Worm (Caenorhabditis elegans) whole organism, L3 larva: ENCODE results near the gene C29F5.1.

Experiments
- ZK546.5 ChIP-seq: sonication (generic microtip); optimal IDR thresholded peaks from 2 replicates; lab custom pipeline; 2017; ENCODE audit warnings: missing biosample characterization, missing genetic modification characterization
- aly-2 ChIP-seq: fragments of 150-350 bp; optimal IDR thresholded peaks from 2 replicates; lab custom pipeline; 2014; ENCODE audit warnings: missing biosample characterization, missing genetic modification characterization
- ama-1 ChIP-seq: fragments of 150-350 bp; optimal IDR thresholded peaks from 2 replicates; lab custom pipeline; 2018
- ceh-28 ChIP-seq: fragments of 150-350 bp; optimal IDR thresholded peaks from 2 replicates; lab custom pipeline; 2014; ENCODE audit warnings: missing biosample characterization, missing genetic modification reagents, missing genetic modification characterization
- ceh-9 ChIP-seq: sonication (generic microtip); optimal IDR thresholded peaks from 2 replicates; lab custom pipeline; 2018; ENCODE audit warnings: missing biosample characterization, missing genetic modification characterization
- egl-27 ChIP-seq: sonication (generic microtip); optimal IDR thresholded peaks from 4 replicates; lab custom pipeline; 2017; ENCODE audit warnings: missing biosample characterization, missing genetic modification reagents, missing genetic modification characterization
- egl-5 ChIP-seq: fragments of 150-350 bp; optimal IDR thresholded peaks from 2 replicates; lab custom pipeline; 2017; ENCODE audit warnings: missing biosample characterization, missing genetic modification reagents, missing genetic modification characterization, inconsistent platforms
- elt-1 ChIP-seq: fragments of 150-350 bp; optimal IDR thresholded peaks from 2 replicates; lab custom pipeline; 2014; ENCODE audit warnings: missing biosample characterization, missing genetic modification characterization
- elt-2 ChIP-seq: sonication (generic microtip); optimal IDR thresholded peaks from 2 replicates; lab custom pipeline; 2016; ENCODE audit warnings: missing genetic modification reagents, mild to moderate bottlenecking, missing genetic modification characterization, missing compliant biosample characterization
- elt-3 ChIP-seq, 3 experiments: fragments of 150-350 bp in 1 of 3; sonication (generic microtip) in 2 of 3; optimal IDR thresholded peaks; 2 replicates in 2 of 3; 4 replicates in 1 of 3; lab custom pipeline; 2014 to 2017; ENCODE audit warnings: missing biosample characterization in 3 of 3, missing genetic modification characterization in 3 of 3
- fkh-10 ChIP-seq: sonication (generic microtip); optimal IDR thresholded peaks from 2 replicates; lab custom pipeline; 2017; ENCODE audit warnings: missing biosample characterization, missing genetic modification reagents, missing genetic modification characterization
- fkh-2 ChIP-seq: fragments of 150-350 bp; optimal IDR thresholded peaks from 2 replicates; lab custom pipeline; 2014; ENCODE audit warnings: missing biosample characterization, missing genetic modification reagents, missing genetic modification characterization
- fos-1 ChIP-seq: fragments of 150-350 bp; optimal IDR thresholded peaks from 2 replicates; lab custom pipeline; 2014; ENCODE audit warnings: missing biosample characterization, missing genetic modification characterization
- hmg-11 ChIP-seq: sonication (generic microtip); optimal IDR thresholded peaks from 2 replicates; lab custom pipeline; 2016; ENCODE audit warnings: missing genetic modification characterization, missing compliant biosample characterization
- jun-1 ChIP-seq: fragments of 150-350 bp; optimal IDR thresholded peaks from 2 replicates; lab custom pipeline; 2014; ENCODE audit warnings: missing biosample characterization, missing genetic modification reagents, missing genetic modification characterization
- lin-15B ChIP-seq: fragments of 150-350 bp; optimal IDR thresholded peaks from 2 replicates; lab custom pipeline; 2014; ENCODE audit warnings: missing biosample characterization, missing genetic modification characterization
- lin-39 ChIP-seq: fragments of 150-350 bp; optimal IDR thresholded peaks from 2 replicates; lab custom pipeline; 2018; ENCODE audit warnings: missing biosample characterization, missing genetic modification reagents, missing genetic modification characterization
- lsy-12 ChIP-seq: sonication (generic microtip); optimal IDR thresholded peaks from 2 replicates; lab custom pipeline; 2016; ENCODE audit warnings: mild to moderate bottlenecking, missing genetic modification characterization, missing compliant biosample characterization
- mdl-1 ChIP-seq: fragments of 150-350 bp; optimal IDR thresholded peaks from 2 replicates; lab custom pipeline; 2014; ENCODE audit warnings: missing biosample characterization, missing genetic modification characterization
- nfya-1 ChIP-seq: sonication (generic microtip); optimal IDR thresholded peaks from 2 replicates; lab custom pipeline; 2017; ENCODE audit warnings: missing genetic modification characterization, mild to moderate bottlenecking, missing compliant biosample characterization, antibody characterized with exemption, moderate library complexity; ENCODE audit not compliant: insufficient read depth
- nhr-11 ChIP-seq: fragments of 150-350 bp; optimal IDR thresholded peaks from 2 replicates; lab custom pipeline; 2014; ENCODE audit warnings: missing biosample characterization, missing genetic modification characterization
- nhr-12 ChIP-seq: fragments of 150-350 bp; optimal IDR thresholded peaks from 2 replicates; lab custom pipeline; 2014; ENCODE audit warnings: missing biosample characterization, missing genetic modification characterization
- nhr-23 ChIP-seq: fragments of 150-350 bp; optimal IDR thresholded peaks from 2 replicates; lab custom pipeline; 2014; ENCODE audit warnings: missing biosample characterization, missing genetic modification reagents, missing genetic modification characterization
- nhr-25 ChIP-seq: sonication (generic microtip); optimal IDR thresholded peaks from 2 replicates; lab custom pipeline; 2017; ENCODE audit warnings: missing biosample characterization, missing genetic modification characterization
- nhr-43 ChIP-seq: sonication (generic microtip); optimal IDR thresholded peaks from 2 replicates; lab custom pipeline; 2016; ENCODE audit warnings: mild to moderate bottlenecking, missing genetic modification characterization, missing compliant biosample characterization; ENCODE audit not compliant: poor library complexity, severe bottlenecking
- nhr-67 ChIP-seq: fragments of 150-350 bp; optimal IDR thresholded peaks from 2 replicates; lab custom pipeline; 2014; ENCODE audit warnings: missing biosample characterization, missing genetic modification characterization
- nhr-76 ChIP-seq: fragments of 150-350 bp; sonication (generic microtip); optimal IDR thresholded peaks from 5 replicates; lab custom pipeline; 2014; ENCODE audit warnings: missing biosample characterization, missing genetic modification characterization
- nhr-77 ChIP-seq: fragments of 150-350 bp; optimal IDR thresholded peaks from 2 replicates; lab custom pipeline; 2014; ENCODE audit warnings: missing biosample characterization, missing genetic modification characterization
- pha-4 ChIP-seq: fragments of 150-350 bp; optimal IDR thresholded peaks from 2 replicates; lab custom pipeline; 2014; ENCODE audit warnings: missing biosample characterization, missing genetic modification reagents, missing genetic modification characterization
- pqm-1 ChIP-seq: fragments of 150-350 bp; optimal IDR thresholded peaks from 2 replicates; lab custom pipeline; 2017; ENCODE audit warnings: missing biosample characterization, missing genetic modification characterization, inconsistent platforms
- skn-1 ChIP-seq: fragments of 150-350 bp; optimal IDR thresholded peaks from 2 replicates; lab custom pipeline; 2014; ENCODE audit warnings: missing biosample characterization, missing genetic modification characterization
- tbx-2 ChIP-seq: sonication (generic microtip); optimal IDR thresholded peaks from 2 replicates; lab custom pipeline; 2016; ENCODE audit warnings: mild to moderate bottlenecking, missing genetic modification characterization, missing compliant biosample characterization
- unc-39 ChIP-seq: sonication (generic microtip); optimal IDR thresholded peaks from 4 replicates; lab custom pipeline; 2017; ENCODE audit warnings: missing biosample characterization, missing genetic modification characterization
- unc-62 ChIP-seq: fragments of 150-350 bp; sonication (generic microtip); optimal IDR thresholded peaks from 4 replicates; lab custom pipeline; 2014; ENCODE audit warnings: missing biosample characterization, missing genetic modification reagents, missing genetic modification characterization
- zag-1 ChIP-seq: fragments of 150-350 bp; optimal IDR thresholded peaks from 2 replicates; lab custom pipeline; 2014; ENCODE audit warnings: missing biosample characterization, missing genetic modification characterization
- ztf-11 ChIP-seq: fragments of 150-350 bp; optimal IDR thresholded peaks from 2 replicates; lab custom pipeline; 2014; ENCODE audit warnings: missing biosample characterization, missing genetic modification characterization
- ztf-4 ChIP-seq: fragments of 150-350 bp; optimal IDR thresholded peaks from 2 replicates; lab custom pipeline; 2014; ENCODE audit warnings: missing biosample characterization, missing genetic modification characterization

Gene C29F5.1

DNA sequence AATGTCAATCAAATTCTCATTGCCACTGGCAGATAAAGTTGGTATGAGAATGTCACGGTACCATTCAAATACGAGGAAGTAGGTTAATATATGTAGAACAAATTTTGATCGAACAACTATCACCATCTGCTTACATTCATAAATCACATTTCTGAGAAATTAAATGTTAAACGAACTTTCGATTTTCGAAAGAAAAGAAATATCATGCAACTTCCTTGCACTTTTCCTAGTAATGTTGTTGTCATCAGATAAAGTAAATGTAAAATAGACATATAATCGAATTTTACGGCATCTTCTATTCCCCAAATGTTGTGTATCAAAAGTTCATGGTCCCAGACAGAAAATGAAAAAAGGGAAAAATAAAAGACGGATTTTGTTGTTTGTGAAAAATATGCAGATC, 8.1 kb downstream of the C29F5.1 start:
- TF ChIP-seq fkh-10 (GFP tag; lab: Kevin White, UChicago) (peak; percentile 27), ceh-9 (tag; lab: Kevin White, UChicago) (no peak)

DNA sequence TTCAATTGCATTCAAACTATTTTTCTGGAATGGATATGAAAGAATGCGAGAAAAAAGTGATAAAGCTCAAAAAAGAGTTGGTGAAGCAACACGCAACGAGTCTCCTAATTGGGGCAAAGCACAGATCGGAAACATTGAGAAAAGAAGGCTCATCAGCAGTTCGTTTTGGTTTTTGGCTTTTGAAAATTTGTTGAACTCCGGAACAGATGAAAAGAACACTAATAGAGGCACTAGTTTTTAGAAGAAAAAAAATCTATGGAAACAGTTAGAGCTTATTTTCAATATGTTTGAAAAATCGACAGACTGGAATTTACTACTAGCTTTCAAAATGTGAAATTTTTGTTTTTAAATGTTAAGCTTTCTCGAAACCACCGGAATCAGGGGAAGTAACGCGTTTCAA, 8.6 kb downstream of the C29F5.1 start:
- no peak for TF ChIP-seq egl-27 (tag; lab: Kevin White, UChicago)
- no peak for TF ChIP-seq elt-3 (tag; optimal IDR thresholded peaks at IDR 0.05; lab: Kevin White, UChicago)
- no peak for TF ChIP-seq egl-5 (tag; lab: Kevin White, UChicago)
- no peak for TF ChIP-seq nhr-77
- TF ChIP-seq nhr-12 (tag; lab: Kevin White, UChicago): no peak
- TF ChIP-seq nhr-43: no peak
- TF ChIP-seq ztf-11 (tag; lab: Kevin White, UChicago): no peak
- no peak for TF ChIP-seq tbx-2 (tag; lab: Kevin White, UChicago)
- no peak for TF ChIP-seq unc-62 (GFP tag; lab: Kevin White, UChicago)
- TF ChIP-seq fkh-10 (GFP tag; lab: Kevin White, UChicago): no peak
- TF ChIP-seq lsy-12 (tag; lab: Kevin White, UChicago): no peak
- TF ChIP-seq hmg-11 (tag; lab: Kevin White, UChicago): no peak
- TF ChIP-seq jun-1 (tag; lab: Kevin White, UChicago): no peak
- TF ChIP-seq pha-4: no peak
- no peak for TF ChIP-seq nhr-23 (tag; lab: Kevin White, UChicago)
- TF ChIP-seq ztf-4: no peak
- no peak for TF ChIP-seq elt-2 (tag; lab: Kevin White, UChicago)

DNA sequence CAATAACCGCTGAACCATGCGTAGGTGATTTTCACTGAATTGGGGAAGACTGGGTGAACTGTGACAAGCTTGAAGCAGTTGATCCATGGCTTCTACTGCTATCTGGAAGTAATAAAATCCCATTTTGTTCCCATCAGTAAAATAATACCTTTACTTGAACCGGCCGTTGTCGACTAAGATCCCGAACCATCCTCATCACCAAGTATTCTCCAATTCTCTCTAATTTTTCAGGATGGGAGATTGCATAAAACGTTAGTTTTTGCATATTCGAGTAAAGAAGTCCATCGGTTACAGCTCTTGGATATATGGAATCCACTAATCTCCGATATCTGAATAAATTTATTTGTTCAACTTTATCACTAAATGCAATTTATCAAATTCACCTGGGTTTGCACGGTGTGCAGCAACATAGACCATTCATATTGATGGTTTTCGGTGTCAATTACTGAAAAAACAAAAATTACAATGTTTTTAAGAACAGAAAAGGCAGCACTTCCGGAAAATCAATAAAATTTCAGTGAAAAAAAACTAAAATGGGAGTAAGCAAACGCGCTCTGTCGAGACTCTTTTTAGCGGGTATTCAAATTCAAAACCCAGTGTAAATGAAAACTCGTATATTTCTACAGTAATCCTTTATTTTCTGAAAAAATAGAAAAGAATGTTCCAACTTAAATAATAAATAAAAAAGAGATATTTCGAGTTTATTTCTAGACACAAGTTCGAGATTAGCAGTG, 17.5 kb downstream of the C29F5.1 start, which contains the start of gene efr-3:
Gene efr-3, minus strand, starts transcription at position 505 of the 734 bp plus-strand sequence.
- TF ChIP-seq pha-4 (peak; percentile 71), lin-15B (peak; percentile 62), lin-39 (no peak), pqm-1 (tag; lab: Kevin White, UChicago) (peak; percentile 44), mdl-1 (tag; lab: Kevin White, UChicago) (no peak), tbx-2 (tag; lab: Kevin White, UChicago) (no peak), nfya-1 (tag; lab: Kevin White, UChicago) (peak; percentile 63), elt-1 (no peak), unc-62 (GFP tag; lab: Kevin White, UChicago) (no peak), elt-2 (tag; lab: Kevin White, UChicago) (no peak), ceh-28 (tag; lab: Kevin White, UChicago) (peak; percentile 79), nhr-23 (tag; lab: Kevin White, UChicago) (peak; percentile 44)

DNA sequence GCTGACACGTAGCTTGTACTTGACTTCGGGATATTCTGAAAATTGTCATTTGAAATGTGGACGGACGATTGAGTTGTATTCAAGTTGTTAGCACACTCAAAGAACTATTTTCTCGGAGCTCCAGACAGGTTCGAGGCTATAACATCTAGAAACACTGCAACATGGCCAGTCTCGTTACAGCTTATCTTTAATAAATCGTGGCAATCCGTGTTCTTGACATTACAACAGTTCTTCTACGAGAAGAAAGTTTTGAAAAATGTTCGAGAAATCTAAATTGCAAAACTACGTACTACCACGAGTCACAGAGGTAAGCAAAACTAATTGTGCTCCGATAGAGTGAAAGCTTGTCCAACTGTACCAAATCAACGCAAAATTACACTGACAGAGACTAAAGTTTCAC, 18.8 kb downstream of the C29F5.1 start:
- TF ChIP-seq lin-15B: no peak
- TF ChIP-seq nhr-67 (tag; lab: Kevin White, UChicago): no peak
- TF ChIP-seq zag-1 (tag; lab: Kevin White, UChicago): no peak
- no peak for TF ChIP-seq hmg-11 (tag; lab: Kevin White, UChicago)
- no peak for TF ChIP-seq nhr-25 (tag; lab: Kevin White, UChicago)
- TF ChIP-seq fkh-2 (tag; lab: Kevin White, UChicago): no peak
- TF ChIP-seq unc-39: no peak
- no peak for TF ChIP-seq skn-1 (tag; lab: Kevin White, UChicago)
- no peak for TF ChIP-seq lsy-12 (tag; lab: Kevin White, UChicago)
- no peak for TF ChIP-seq ztf-11 (tag; lab: Kevin White, UChicago)
- no peak for TF ChIP-seq elt-3 (tag; optimal IDR thresholded peaks at IDR 0.05; lab: Kevin White, UChicago)
- no peak for TF ChIP-seq ztf-4
- TF ChIP-seq nfya-1 (tag; lab: Kevin White, UChicago): no peak
- no peak for TF ChIP-seq nhr-11 (tag; lab: Kevin White, UChicago)
- TF ChIP-seq nhr-43: no peak
- no peak for TF ChIP-seq elt-1
- no peak for TF ChIP-seq egl-5 (tag; lab: Kevin White, UChicago)
- TF ChIP-seq ceh-9 (tag; lab: Kevin White, UChicago): no peak
- no peak for TF ChIP-seq jun-1 (tag; lab: Kevin White, UChicago)

DNA sequence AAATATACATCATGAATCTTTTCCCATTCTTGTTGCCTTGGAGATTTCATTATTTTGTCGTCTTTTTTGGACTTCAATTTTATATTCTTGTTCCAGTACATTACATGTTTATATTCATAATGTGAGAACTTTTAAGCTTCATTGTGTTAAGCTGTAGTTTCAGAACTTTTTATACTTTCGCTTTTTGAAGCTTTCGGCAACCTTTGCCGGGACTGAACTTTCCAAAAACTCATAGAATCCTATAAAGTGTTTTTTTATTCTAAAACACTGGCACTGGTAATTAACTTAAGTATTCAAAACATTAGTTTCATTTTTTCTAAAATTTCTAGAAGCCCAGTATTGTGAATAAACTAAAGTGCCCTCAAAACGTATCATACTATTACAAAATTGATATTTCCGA, 19.7 kb downstream of the C29F5.1 start, which contains the start of gene C32D5.4:
Gene C32D5.4, minus strand, starts transcription at position 101 of the 400 bp plus-strand sequence.
- TF ChIP-seq mdl-1 (tag; lab: Kevin White, UChicago) (no peak), unc-39 (no peak), nhr-77 (no peak), ceh-28 (tag; lab: Kevin White, UChicago) (no peak), nhr-67 (tag; lab: Kevin White, UChicago) (no peak), fkh-10 (GFP tag; lab: Kevin White, UChicago) (no peak), ZK546.5 (tag; lab: Kevin White, UChicago) (no peak), fkh-2 (tag; lab: Kevin White, UChicago) (no peak), lsy-12 (tag; lab: Kevin White, UChicago) (no peak), nhr-76 (no peak), pqm-1 (tag; lab: Kevin White, UChicago) (no peak), nhr-12 (tag; lab: Kevin White, UChicago) (no peak), nhr-23 (tag; lab: Kevin White, UChicago) (no peak), aly-2 (tag; lab: Kevin White, UChicago) (no peak), ama-1 (lab: Kevin White, UChicago) (no peak), lin-15B (no peak), nfya-1 (tag; lab: Kevin White, UChicago) (no peak), pha-4 (no peak), fos-1 (tag; lab: Kevin White, UChicago) (no peak)
